Worm (Caenorhabditis elegans) whole organism, L2 larva: ENCODE results near the gene ugt-55.

Source experiments
- Y55F3AM.14 ChIP-seq: fragments of 200-800 bp; sonication (Bioruptor generic); optimal IDR thresholded peaks from 2 replicates; lab custom pipeline; 2018; ENCODE audit warnings: mild to moderate bottlenecking, missing genetic modification characterization, missing compliant biosample characterization
- nhr-11 ChIP-seq: fragments of 150-350 bp; optimal IDR thresholded peaks from 2 replicates; lab custom pipeline; 2014; ENCODE audit warnings: missing biosample characterization, missing genetic modification characterization
- sem-4 ChIP-seq: fragments of 150-350 bp; optimal IDR thresholded peaks from 2 replicates; lab custom pipeline; 2014; ENCODE audit warnings: missing biosample characterization, missing genetic modification reagents, missing genetic modification characterization

ce11 chrV:12235502-12235901 is 21.0 kb upstream of the ugt-55 start:
- TF ChIP-seq nhr-11 (no peak), sem-4 (tag; lab: Kevin White, UChicago) (no peak), Y55F3AM.14 (GFP tag; lab: Kevin White, UChicago) (no peak)
